Worm (Caenorhabditis elegans): ENCODE results near the gene srab-25.

srab-25 gene

DNA sequence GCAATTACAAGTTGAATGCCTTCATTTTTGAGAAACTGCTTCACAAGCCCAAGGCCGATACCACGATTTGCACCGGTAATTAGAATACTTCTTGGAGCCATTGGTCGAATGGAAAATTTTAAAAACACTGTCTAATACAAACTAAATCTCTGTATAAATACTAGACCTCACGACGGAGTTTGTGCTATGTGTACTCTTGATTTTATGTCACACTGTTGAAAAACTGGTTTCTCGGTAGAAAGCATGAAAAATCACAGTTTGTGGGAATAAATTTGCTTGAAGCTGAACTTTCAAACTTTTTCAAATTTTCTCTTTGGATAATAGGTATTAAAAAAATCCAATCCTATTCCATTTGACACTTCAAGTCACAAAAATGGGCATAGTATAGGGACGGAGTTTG, 14.6 kb upstream of the srab-25 start, which contains the start of gene ZK697.14:
Gene ZK697.14 (minus strand): TSS at position 101 of the 400 bp plus-strand sequence.
- no peak for TF ChIP-seq ceh-58 (GFP tag; IDR thresholded peaks at IDR 0.05)
- no peak for TF ChIP-seq lir-1 (GFP tag; conservative IDR thresholded peaks at IDR 0.05)
- no peak for TF ChIP-seq unc-130 (GFP tag; optimal IDR thresholded peaks at IDR 0.05)
- TF ChIP-seq lsl-1 (GFP tag; optimal IDR thresholded peaks at IDR 0.05), result no peak
- TF ChIP-seq nhr-27 (tag; optimal IDR thresholded peaks at IDR 0.05), result no peak
- TF ChIP-seq ztf-3 (GFP tag; optimal IDR thresholded peaks at IDR 0.05), result no peak
- TF ChIP-seq snpc-4 (GFP tag; optimal IDR thresholded peaks at IDR 0.05), result no peak
- no peak for TF ChIP-seq snpc-4 (tag; optimal IDR thresholded peaks at IDR 0.05)
- TF ChIP-seq nfya-1 (tag; optimal IDR thresholded peaks at IDR 0.05; ENCODE audit: borderline replicate concordance, insufficient read depth), result no peak
- TF ChIP-seq madf-8 (GFP tag; conservative IDR thresholded peaks at IDR 0.05), result no peak
- TF ChIP-seq cebp-1 (GFP tag; IDR thresholded peaks at IDR 0.05), result no peak
- TF ChIP-seq cebp-1 (tag; optimal IDR thresholded peaks at IDR 0.05), result no peak
- no peak for TF ChIP-seq Y79H2A.3 (GFP tag; conservative IDR thresholded peaks at IDR 0.05)
- TF ChIP-seq tbp1 (GFP tag; optimal IDR thresholded peaks at IDR 0.05), result no peak
- TF ChIP-seq die-1 (tag; optimal IDR thresholded peaks at IDR 0.05), result no peak
- no peak for TF ChIP-seq ama-1 (optimal IDR thresholded peaks at IDR 0.05)
- no peak for TF ChIP-seq ama-1 (GFP tag; optimal IDR thresholded peaks at IDR 0.05)
- no peak for TF ChIP-seq F57A8.1 (GFP tag; optimal IDR thresholded peaks at IDR 0.05)
- TF ChIP-seq ccch-3 (GFP tag; optimal IDR thresholded peaks at IDR 0.05), result no peak
- no peak for TF ChIP-seq madf-6 (GFP tag; IDR thresholded peaks at IDR 0.05)
- TF ChIP-seq F52B5.7 (tag; optimal IDR thresholded peaks at IDR 0.05), result no peak
- no peak for TF ChIP-seq B0035.1 (tag; optimal IDR thresholded peaks at IDR 0.05)
- no peak for TF ChIP-seq nhr-90 (tag; optimal IDR thresholded peaks at IDR 0.05)

DNA sequence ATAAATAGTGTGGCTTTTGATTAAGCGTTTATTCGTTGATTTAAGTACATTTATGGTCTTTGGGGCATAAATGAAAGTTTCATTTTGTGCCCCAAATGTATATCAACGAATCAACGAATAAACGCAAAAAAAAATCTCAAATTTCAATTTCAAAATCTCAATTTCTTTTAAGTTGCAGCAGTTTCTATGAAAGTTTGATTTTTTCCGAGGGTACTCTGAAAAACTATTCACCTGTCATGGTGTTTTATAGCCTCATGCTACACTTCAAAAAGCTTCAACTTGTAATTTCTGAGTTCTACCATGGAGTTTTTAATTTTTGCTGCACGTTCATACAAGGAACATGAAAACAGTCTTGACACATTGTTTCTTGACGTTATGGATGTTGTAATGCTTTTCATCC, 11.5 kb upstream of the srab-25 start, which contains the start of gene ZK697.1:
Gene ZK697.1 (plus strand): TSS at position 301 of the 400 bp plus-strand sequence.
- TF ChIP-seq dox-1 (GFP tag; IDR thresholded peaks at IDR 0.05), result no peak
- no peak for TF ChIP-seq Y95B8A.8 (GFP tag; IDR thresholded peaks at IDR 0.05)
- TF ChIP-seq egl-44 (GFP tag; IDR thresholded peaks at IDR 0.05), result no peak
- TF ChIP-seq ztf-6 (GFP tag; IDR thresholded peaks at IDR 0.05), result no peak
- TF ChIP-seq ztf-3 (GFP tag; optimal IDR thresholded peaks at IDR 0.05), result no peak
- no peak for TF ChIP-seq F23B12.7 (tag; optimal IDR thresholded peaks at IDR 0.05; ENCODE audit: insufficient read depth)
- no peak for TF ChIP-seq madf-6 (GFP tag; IDR thresholded peaks at IDR 0.05)
- TF ChIP-seq ztf-22 (GFP tag; optimal IDR thresholded peaks at IDR 0.05), result no peak
- no peak for TF ChIP-seq tbp1 (GFP tag; optimal IDR thresholded peaks at IDR 0.05)
- no peak for TF ChIP-seq bed-1 (GFP tag; IDR thresholded peaks at IDR 0.05)
- no peak for TF ChIP-seq dpl-1 (GFP tag; optimal IDR thresholded peaks at IDR 0.05)
- no peak for TF ChIP-seq ztf-25 (GFP tag; IDR thresholded peaks at IDR 0.05)

DNA sequence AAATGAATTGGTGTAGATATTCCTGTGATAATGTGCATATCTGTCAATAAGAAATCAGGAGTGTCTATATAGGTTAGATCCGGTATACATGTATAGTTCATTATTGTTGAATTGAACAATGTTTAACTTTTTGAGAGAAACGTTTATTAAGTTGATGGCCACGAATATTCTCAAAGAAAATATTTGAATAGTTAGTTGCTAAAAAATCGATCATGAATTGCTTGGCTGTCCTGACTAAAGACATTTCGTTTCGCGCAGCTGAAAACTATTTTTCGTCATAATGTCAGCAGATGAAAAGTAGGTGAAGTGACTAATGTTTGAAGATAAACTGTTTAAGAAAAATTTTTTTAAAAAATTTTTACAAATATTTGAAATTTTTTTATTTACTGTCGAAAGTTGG, 10.5 kb upstream of the srab-25 start, which contains the start of gene srh-199:
Gene srh-199 (minus strand): TSS at position 101 of the 400 bp plus-strand sequence.
- TF ChIP-seq ets-4 (GFP tag; optimal IDR thresholded peaks at IDR 0.05) (no peak), nhr-179 (tag; optimal IDR thresholded peaks at IDR 0.05) (no peak), athp-1 (tag; optimal IDR thresholded peaks at IDR 0.05) (no peak), egl-44 (GFP tag; IDR thresholded peaks at IDR 0.05) (no peak), ztf-26 (tag; optimal IDR thresholded peaks at IDR 0.05) (no peak), F52B5.7 (tag; optimal IDR thresholded peaks at IDR 0.05) (no peak), mxl-1 (tag; optimal IDR thresholded peaks at IDR 0.05) (no peak), hmg-20 (GFP tag; IDR thresholded peaks at IDR 0.05) (no peak), bed-1 (GFP tag; IDR thresholded peaks at IDR 0.05) (no peak), ceh-40 (GFP tag; IDR thresholded peaks at IDR 0.05) (no peak), B0035.1 (tag; optimal IDR thresholded peaks at IDR 0.05) (no peak), cebp-2 (GFP tag; IDR thresholded peaks at IDR 0.05) (no peak), nhr-120 (GFP tag; IDR thresholded peaks at IDR 0.05) (no peak), ztf-18 (tag; optimal IDR thresholded peaks at IDR 0.05) (no peak), attf-5 (GFP tag; optimal IDR thresholded peaks at IDR 0.05) (no peak), ztf-6 (GFP tag; IDR thresholded peaks at IDR 0.05) (no peak), dpl-1 (GFP tag; optimal IDR thresholded peaks at IDR 0.05) (no peak), rec-8 (tag; optimal IDR thresholded peaks at IDR 0.05) (no peak), rcor-1 (GFP tag; IDR thresholded peaks at IDR 0.05) (no peak), K11D2.4 (GFP tag; IDR thresholded peaks at IDR 0.05) (no peak)
